Worm (Caenorhabditis elegans): ENCODE data around the gene let-19.

Gene let-19

DNA sequence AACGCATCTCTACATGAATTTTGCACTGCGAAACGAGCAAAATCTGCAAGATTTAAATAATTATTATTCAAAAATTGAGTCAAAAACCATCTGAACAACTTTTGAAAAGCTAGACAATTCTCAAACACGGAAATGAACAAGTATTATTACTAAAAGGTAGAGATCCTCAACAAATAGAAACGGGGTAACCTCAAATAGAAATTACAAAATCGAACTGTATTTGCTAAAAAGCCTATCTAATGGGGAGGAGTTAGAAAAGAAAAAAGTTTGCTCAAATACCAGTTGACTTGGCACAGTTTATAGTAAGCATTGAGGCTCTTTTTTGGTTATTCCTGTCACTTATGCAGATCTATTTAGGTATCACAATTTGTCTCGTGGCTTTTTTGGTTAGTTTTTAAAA lies 55.0 kb downstream of the let-19 start, which contains the start of gene nas-25:
TSS of gene nas-25 (plus strand) at position 301 of the 400 bp plus-strand sequence.
- TF ChIP-seq ceh-2 (tag; optimal IDR thresholded peaks at IDR 0.05), result no peak
- no peak for TF ChIP-seq sox-4 (tag; optimal IDR thresholded peaks at IDR 0.05)
- no peak for TF ChIP-seq ets-4 (tag; optimal IDR thresholded peaks at IDR 0.05)
- TF ChIP-seq unc-3 (GFP tag; conservative IDR thresholded peaks at IDR 0.05), result no peak
- no peak for TF ChIP-seq unc-3 (tag; optimal IDR thresholded peaks at IDR 0.05)
- TF ChIP-seq elt-4 (tag; optimal IDR thresholded peaks at IDR 0.05), result no peak
- no peak for TF ChIP-seq syd-9 (tag; optimal IDR thresholded peaks at IDR 0.05)
- TF ChIP-seq fkh-6 (tag; optimal IDR thresholded peaks at IDR 0.05), result no peak
- TF ChIP-seq nfya-1 (tag; optimal IDR thresholded peaks at IDR 0.05), result no peak
- no peak for TF ChIP-seq ceh-19 (GFP tag; optimal IDR thresholded peaks at IDR 0.05)
- TF ChIP-seq T23F11.4 (GFP tag; optimal IDR thresholded peaks at IDR 0.05), result no peak
- no peak for TF ChIP-seq lin-11 (tag; optimal IDR thresholded peaks at IDR 0.05)
- no peak for TF ChIP-seq nhr-232 (tag; optimal IDR thresholded peaks at IDR 0.05)
- TF ChIP-seq madf-2 (tag; optimal IDR thresholded peaks at IDR 0.05), result no peak
- TF ChIP-seq C38D4.7 (GFP tag; optimal IDR thresholded peaks at IDR 0.05), result no peak

DNA sequence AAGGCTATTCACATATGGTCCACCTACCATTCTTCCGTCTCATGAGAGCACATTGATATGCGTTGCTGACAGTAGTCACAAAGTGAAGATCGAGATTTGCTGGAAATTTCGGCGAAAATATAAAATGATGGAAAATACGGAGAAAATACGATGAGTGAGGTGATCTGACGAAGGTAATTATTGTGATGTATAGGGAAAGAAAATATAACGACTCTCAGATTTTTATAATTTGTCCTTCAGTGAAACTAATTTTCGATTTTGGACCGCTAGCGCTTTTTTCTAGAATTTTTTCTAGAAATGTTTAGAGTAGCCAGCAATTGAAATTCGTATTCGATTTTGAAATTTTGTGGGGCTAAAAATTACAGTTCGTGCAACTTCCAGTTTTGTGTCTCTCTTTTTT lies 58.4 kb downstream of the let-19 start, which contains the start of gene F46C5.2:
TSS of gene F46C5.2 (minus strand) at position 101 of the 400 bp plus-strand sequence.
- no peak for TF ChIP-seq elt-2 (tag; optimal IDR thresholded peaks at IDR 0.05)
- no peak for TF ChIP-seq hlh-13 (GFP tag; optimal IDR thresholded peaks at IDR 0.05)
- no peak for TF ChIP-seq unc-3 (GFP tag; conservative IDR thresholded peaks at IDR 0.05)
- no peak for TF ChIP-seq unc-3 (tag; optimal IDR thresholded peaks at IDR 0.05)
- no peak for TF ChIP-seq pha-4 (tag; optimal IDR thresholded peaks at IDR 0.05)
- TF ChIP-seq pha-2 (tag; optimal IDR thresholded peaks at IDR 0.05), result no peak
- no peak for TF ChIP-seq ama-1 (optimal IDR thresholded peaks at IDR 0.05)
- no peak for TF ChIP-seq ref-2 (tag; optimal IDR thresholded peaks at IDR 0.05)
- TF ChIP-seq ceh-14 (tag; optimal IDR thresholded peaks at IDR 0.05), result no peak
- no peak for TF ChIP-seq hlh-6 (tag; optimal IDR thresholded peaks at IDR 0.05)
- no peak for TF ChIP-seq ceh-31 (tag; optimal IDR thresholded peaks at IDR 0.05)
- TF ChIP-seq dmd-4 (tag; optimal IDR thresholded peaks at IDR 0.05; ENCODE audit: borderline replicate concordance), result no peak
- TF ChIP-seq unc-86 (tag; optimal IDR thresholded peaks at IDR 0.05), result no peak
- no peak for TF ChIP-seq npax-4 (tag; optimal IDR thresholded peaks at IDR 0.05)
- no peak for TF ChIP-seq pat-9 (tag; optimal IDR thresholded peaks at IDR 0.05)

- TF ChIP-seq lin-11 (tag; optimal IDR thresholded peaks at IDR 0.05) (no peak), unc-42 (tag; optimal IDR thresholded peaks at IDR 0.05) (peak; percentile 63)
These were observed 60.1 kb downstream of the let-19 start for ce11 chrII:8830917-8831316.
